Worm (Caenorhabditis elegans) whole organism, young adult: ENCODE results near the gene set-21.

Experiments used
- B0035.1 ChIP-seq: sonication (generic microtip); optimal IDR thresholded peaks from 2 replicates; lab custom pipeline; 2016; ENCODE audit warnings: missing genetic modification characterization, mild to moderate bottlenecking, missing compliant biosample characterization, missing genotype, missing genetic modification reagents
- attf-5 ChIP-seq: fragments of 200-800 bp; sonication (Bioruptor generic); optimal IDR thresholded peaks from 2 replicates; lab custom pipeline; 2018; ENCODE audit warnings: mild to moderate bottlenecking, missing genetic modification characterization, missing compliant biosample characterization
- ceh-100 ChIP-seq: fragments of 200-800 bp; sonication (Bioruptor generic); IDR thresholded peaks from 2 replicates; pipeline ENCODE4 v1.3.6; 2022; ENCODE audit warnings: missing genetic modification reagents, missing genetic modification characterization, missing compliant biosample characterization
- him-1 ChIP-seq: sonication (generic microtip); optimal IDR thresholded peaks from 2 replicates; lab custom pipeline; 2016; ENCODE audit warnings: missing genotype, missing genetic modification reagents, missing genetic modification characterization, missing compliant biosample characterization
- hmg-1.2 ChIP-seq: fragments of 200-800 bp; sonication (Bioruptor generic); IDR thresholded peaks from 2 replicates; pipeline ENCODE4 v1.3.6; 2022; ENCODE audit warnings: missing genetic modification reagents, missing genetic modification characterization, missing compliant biosample characterization
- lin-35 ChIP-seq, 3 experiments: fragments of 150-350 bp in 2 of 3; sonication (generic microtip) in 1 of 3; optimal IDR thresholded peaks; 2 replicates each; lab custom pipeline; 2014 to 2018; ENCODE audit warnings: missing biosample characterization in 3 of 3, missing genetic modification characterization in 3 of 3, missing genetic modification reagents in 3 of 3
- mcd-1 ChIP-seq: fragments of 200-800 bp; sonication (Bioruptor generic); IDR thresholded peaks from 2 replicates; pipeline ENCODE4 v1.3.6; 2022; ENCODE audit warnings: missing genetic modification reagents, missing genetic modification characterization, missing compliant biosample characterization
- nfya-1 ChIP-seq: sonication (generic microtip); optimal IDR thresholded peaks from 2 replicates; lab custom pipeline; 2017; ENCODE audit warnings: antibody characterized with exemption, missing compliant biosample characterization, missing genetic modification characterization, borderline replicate concordance; ENCODE audit not compliant: insufficient read depth
- nhr-90 ChIP-seq: sonication (generic microtip); optimal IDR thresholded peaks from 2 replicates; lab custom pipeline; 2016; ENCODE audit warnings: missing genotype, mild to moderate bottlenecking, missing genetic modification characterization, missing compliant biosample characterization
- pha-4 ChIP-seq: fragments of 150-350 bp; sonication (generic microtip); optimal IDR thresholded peaks from 2 replicates; lab custom pipeline; 2014; ENCODE audit warnings: missing biosample characterization, missing genetic modification reagents, missing genetic modification characterization
- snpc-4 ChIP-seq, 5 experiments: fragments of 150-350 bp in 1 of 5; sonication (generic microtip) in 4 of 5; optimal IDR thresholded peaks; 2 replicates each; lab custom pipeline; 2014 to 2018; ENCODE audit warnings: missing genetic modification characterization in 5 of 5, missing biosample characterization in 3 of 5, antibody characterized with exemption in 2 of 5, mild to moderate bottlenecking in 2 of 5, missing compliant biosample characterization in 2 of 5, missing genotype in 2 of 5, moderate library complexity in 2 of 5, missing genetic modification reagents in 1 of 5
- unc-130 ChIP-seq: sonication (generic microtip); optimal IDR thresholded peaks from 2 replicates; lab custom pipeline; 2016; ENCODE audit warnings: missing genetic modification reagents, missing genetic modification characterization, missing compliant biosample characterization
- unc-62 ChIP-seq: fragments of 150-350 bp; optimal IDR thresholded peaks from 2 replicates; lab custom pipeline; 2014; ENCODE audit warnings: missing biosample characterization, missing genetic modification reagents, missing genetic modification characterization
- xnd-1 ChIP-seq: sonication (generic microtip); optimal IDR thresholded peaks from 2 replicates; lab custom pipeline; 2016; ENCODE audit warnings: missing genotype, missing genetic modification reagents, missing genetic modification characterization, missing compliant biosample characterization

- TF ChIP-seq lin-35 (GFP tag; optimal IDR thresholded peaks at IDR 0.05; lab: Kevin White, UChicago) (peak; percentile 63 to 97 (median 81)), unc-62 (GFP tag; lab: Kevin White, UChicago) (no peak), unc-130 (GFP tag; lab: Kevin White, UChicago) (peak; percentile 82), pha-4 (tag; lab: Kevin White, UChicago) (no peak), attf-5 (GFP tag; lab: Kevin White, UChicago) (peak; percentile 99), B0035.1 (peak; percentile 36), him-1 (tag; lab: Kevin White, UChicago) (peak; percentile 87), hmg-1.2 (GFP tag; lab: Robert Waterston, UW) (peak; percentile 99), xnd-1 (tag; lab: Kevin White, UChicago) (peak; percentile 67), nfya-1 (tag; lab: Kevin White, UChicago) (no peak), nhr-90 (tag; lab: Kevin White, UChicago) (peak; percentile 36), mcd-1 (GFP tag; lab: Robert Waterston, UW) (peak; percentile 100), snpc-4 (GFP tag; optimal IDR thresholded peaks at IDR 0.05; lab: Kevin White, UChicago) (peak; percentile 55), snpc-4 (tag; optimal IDR thresholded peaks at IDR 0.05; lab: Kevin White, UChicago) (peak; percentile 25 to 82 (median 74)), ceh-100 (peak; percentile 92)
These were observed at the start of gene set-21, which contains the start of gene rpl-7A for ce11 chrIV:4390438-4390894.
